Worm (Caenorhabditis elegans): ENCODE data around the gene cap-2.

DNA sequence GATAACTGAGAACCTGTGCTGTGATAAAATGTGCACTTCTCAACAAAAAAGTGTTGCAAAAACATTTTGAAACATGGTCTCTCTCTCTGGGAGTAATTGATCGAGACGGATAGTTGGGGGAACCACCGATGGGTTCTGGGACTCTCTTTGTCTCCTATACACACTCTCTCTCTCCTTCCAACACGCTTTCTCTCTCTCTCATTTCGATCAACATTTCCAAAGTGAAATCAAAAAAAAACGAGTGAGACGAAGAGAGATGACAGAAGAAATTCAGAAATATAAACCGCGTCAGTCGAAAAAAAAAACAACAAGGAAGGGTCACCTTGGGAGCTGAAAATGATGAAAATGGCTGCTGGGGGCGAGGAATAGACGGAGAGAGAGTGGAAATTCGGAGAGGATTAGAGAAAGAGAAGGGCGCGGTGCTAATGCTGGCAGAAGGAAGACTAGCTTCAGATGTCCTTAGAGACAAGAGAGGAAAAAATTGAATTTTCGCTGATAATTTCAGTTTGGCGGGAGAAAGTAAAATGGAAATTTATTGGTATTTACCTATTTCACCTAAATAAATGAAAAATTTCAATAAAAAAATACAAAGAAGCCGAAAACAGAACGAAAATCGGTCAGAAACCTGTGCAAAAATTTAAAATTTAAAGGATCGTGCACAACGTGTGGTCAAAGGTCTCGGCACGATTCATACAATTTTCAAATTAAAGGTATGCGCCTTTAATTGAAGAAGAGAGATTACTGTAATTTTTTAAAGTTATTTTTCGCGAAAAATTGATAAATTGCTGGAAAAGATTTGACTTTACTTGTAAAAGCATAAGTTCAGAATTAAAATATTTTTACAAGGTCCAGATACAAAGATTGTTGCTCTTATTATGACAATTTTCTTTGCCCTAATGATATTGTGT is 6.0 kb upstream of the cap-2 start:
- TF ChIP-seq ama-1 (optimal IDR thresholded peaks at IDR 0.05) (no peak), unc-62 (GFP tag; optimal IDR thresholded peaks at IDR 0.05) (no peak), nhr-11 (tag; optimal IDR thresholded peaks at IDR 0.05) (no peak), nhr-77 (tag; optimal IDR thresholded peaks at IDR 0.05) (no peak), mdl-1 (tag; optimal IDR thresholded peaks at IDR 0.05) (no peak), nhr-12 (tag; optimal IDR thresholded peaks at IDR 0.05) (no peak), alr-1 (tag; optimal IDR thresholded peaks at IDR 0.05) (no peak), lin-39 (tag; optimal IDR thresholded peaks at IDR 0.05) (no peak), ceh-82 (tag; optimal IDR thresholded peaks at IDR 0.05) (no peak), elt-1 (tag; optimal IDR thresholded peaks at IDR 0.05) (no peak), fos-1 (tag; optimal IDR thresholded peaks at IDR 0.05) (no peak), ZK546.5 (tag; optimal IDR thresholded peaks at IDR 0.05) (no peak), lin-11 (tag; optimal IDR thresholded peaks at IDR 0.05) (no peak), nhr-21 (tag; optimal IDR thresholded peaks at IDR 0.05) (no peak)

Data from whole organism, L2 larva.